Fruit fly (Drosophila melanogaster): ENCODE results near the gene Glut1.

DNA sequence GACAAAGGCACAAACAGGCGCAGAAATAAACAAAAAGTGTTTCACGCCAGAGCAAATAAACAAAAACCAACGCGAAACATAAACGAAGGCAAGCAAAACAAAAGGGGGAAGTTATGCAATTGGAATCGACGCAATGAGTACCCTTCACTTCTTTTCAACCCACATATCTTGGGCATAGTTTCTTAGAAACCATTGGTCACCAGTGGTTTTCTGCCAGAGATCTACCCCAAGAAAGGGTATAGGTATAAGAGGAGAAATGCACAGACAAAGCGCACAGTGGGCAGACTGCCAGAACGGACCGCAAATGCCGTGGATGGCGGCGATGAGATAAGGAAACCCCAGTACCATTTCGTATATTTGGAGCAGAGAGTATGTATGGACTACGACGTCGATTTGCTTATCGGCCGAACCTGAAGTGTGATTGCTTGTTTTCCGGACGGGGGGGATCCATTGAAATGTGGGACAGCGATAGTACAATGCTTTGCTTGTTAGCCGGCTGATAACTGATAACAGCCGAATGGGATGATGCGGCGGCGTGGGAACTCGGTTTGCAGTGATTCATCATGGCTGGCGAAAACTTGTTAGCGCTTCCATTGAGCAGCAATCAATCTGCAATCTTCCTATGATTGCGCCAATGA is 117.2 kb downstream of the Glut1 start:
- TF ChIP-seq CG6854 (GFP tag; optimal IDR thresholded peaks at IDR 0.05): peak; percentile 35
- peak; percentile 25 for TF ChIP-seq CG7368 (GFP tag; optimal IDR thresholded peaks at IDR 0.05)

All from whole organism, prepupa.